Worm (Caenorhabditis elegans): ENCODE measurements around the gene W09D10.5.
A peak's percentile ranks its signal among the peaks of the same experiment; 100 is the strongest.

The W09D10.5 gene

DNA sequence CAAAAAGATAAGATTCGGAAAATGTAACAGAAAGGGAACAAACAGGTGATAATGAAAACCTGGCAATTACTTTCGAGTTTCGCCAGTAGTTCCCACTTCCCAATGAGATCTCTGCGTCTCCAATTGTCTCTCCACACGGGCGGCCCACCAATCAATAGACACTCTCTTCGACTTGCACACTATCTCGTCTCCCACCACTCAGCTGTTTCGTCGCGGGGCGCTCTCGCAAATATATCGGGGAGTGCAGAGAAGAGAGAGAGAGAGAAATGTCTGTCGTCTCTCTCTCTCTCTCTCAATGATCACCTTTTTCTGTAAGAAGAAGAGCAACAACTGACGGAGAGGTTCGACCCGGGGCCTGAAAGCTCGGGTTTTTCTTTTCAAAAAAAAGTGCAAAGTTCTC, 8.8 kb upstream of the W09D10.5 start (continued):
- TF ChIP-seq ceh-82 (tag; optimal IDR thresholded peaks at IDR 0.05): no peak
- peak; percentile 43 for TF ChIP-seq zag-1 (tag; optimal IDR thresholded peaks at IDR 0.05)
- peak; percentile 9 for TF ChIP-seq Y55F3AM.14 (GFP tag; optimal IDR thresholded peaks at IDR 0.05)
- no peak for TF ChIP-seq R02D3.7 (tag; optimal IDR thresholded peaks at IDR 0.05)
- no peak for TF ChIP-seq dmd-4 (tag; optimal IDR thresholded peaks at IDR 0.05)

DNA sequence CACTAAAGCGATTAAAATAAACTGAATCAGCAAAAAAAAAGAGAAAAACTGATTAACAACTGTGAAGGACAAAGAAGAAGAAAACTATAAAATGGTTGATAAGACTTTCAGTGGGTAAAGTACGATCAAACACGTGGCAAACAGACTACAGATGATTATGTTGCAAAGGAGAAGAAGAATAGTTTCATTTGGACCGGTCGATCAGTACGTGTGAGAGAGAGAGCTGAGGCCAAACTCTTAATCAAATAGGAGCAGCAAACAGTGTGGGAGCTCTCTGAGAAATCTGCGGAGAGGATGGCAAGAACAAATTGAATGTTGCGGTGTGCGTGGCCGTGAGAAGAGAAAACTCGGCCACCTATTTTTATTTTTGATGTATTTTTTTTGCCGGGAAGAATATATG, 7.7 kb upstream of the W09D10.5 start:
- TF ChIP-seq C34F6.9 (tag; optimal IDR thresholded peaks at IDR 0.05) (no peak), sma-9 (GFP tag; optimal IDR thresholded peaks at IDR 0.05) (peak; percentile 81), sma-9 (tag; optimal IDR thresholded peaks at IDR 0.05) (no peak), nhr-6 (tag; optimal IDR thresholded peaks at IDR 0.05) (no peak), F13H6.1 (tag; optimal IDR thresholded peaks at IDR 0.05) (peak; percentile 50), fos-1 (tag; optimal IDR thresholded peaks at IDR 0.05) (peak; percentile 61), gmeb-1 (tag; optimal IDR thresholded peaks at IDR 0.05) (peak; percentile 9), unc-55 (GFP tag; optimal IDR thresholded peaks at IDR 0.05) (no peak), nhr-21 (tag; optimal IDR thresholded peaks at IDR 0.05) (no peak), blmp-1 (tag; optimal IDR thresholded peaks at IDR 0.05; ENCODE audit: insufficient read depth) (peak; percentile 55), nhr-12 (tag; optimal IDR thresholded peaks at IDR 0.05) (no peak), nhr-129 (tag; optimal IDR thresholded peaks at IDR 0.05) (peak; percentile 20), skn-1 (tag; optimal IDR thresholded peaks at IDR 0.05) (no peak), mdl-1 (tag; optimal IDR thresholded peaks at IDR 0.05) (no peak), lin-13 (GFP tag; optimal IDR thresholded peaks at IDR 0.05) (peak; percentile 5), elt-1 (tag; optimal IDR thresholded peaks at IDR 0.05) (no peak), aly-2 (tag; optimal IDR thresholded peaks at IDR 0.05) (no peak), crh-2 (tag; optimal IDR thresholded peaks at IDR 0.05) (peak; percentile 94), sma-3 (GFP tag; optimal IDR thresholded peaks at IDR 0.05) (peak; percentile 52), ceh-16 (tag; optimal IDR thresholded peaks at IDR 0.05) (no peak), nhr-25 (tag; optimal IDR thresholded peaks at IDR 0.05) (peak; percentile 58)

DNA sequence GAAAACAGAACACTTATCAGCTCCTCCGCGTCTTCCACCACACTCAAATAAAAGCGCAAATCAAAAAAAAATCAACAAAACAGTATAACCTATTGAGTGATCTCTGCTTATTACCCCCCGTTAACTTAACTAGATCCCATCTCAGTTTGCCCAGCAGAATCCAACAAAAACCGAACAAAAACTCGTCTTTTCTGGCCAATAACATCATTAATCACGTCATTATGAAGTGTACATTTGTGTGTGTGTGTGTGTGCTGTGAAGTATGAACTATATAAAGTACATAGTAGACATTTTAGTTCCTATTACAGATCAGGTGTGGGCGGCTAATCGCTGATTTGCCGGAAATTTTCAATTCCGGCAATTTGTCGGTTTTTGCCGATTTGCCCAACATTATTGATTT, 6.7 kb upstream of the W09D10.5 start:
- no peak for TF ChIP-seq ama-1 (optimal IDR thresholded peaks at IDR 0.05)
- no peak for TF ChIP-seq nhr-11 (tag; optimal IDR thresholded peaks at IDR 0.05)
- no peak for TF ChIP-seq ceh-82 (tag; optimal IDR thresholded peaks at IDR 0.05)
- peak; percentile 30 for TF ChIP-seq sma-9 (GFP tag; optimal IDR thresholded peaks at IDR 0.05)
- TF ChIP-seq sma-9 (tag; optimal IDR thresholded peaks at IDR 0.05): no peak
- no peak for TF ChIP-seq ztf-11 (tag; optimal IDR thresholded peaks at IDR 0.05)
- no peak for TF ChIP-seq lin-39 (tag; optimal IDR thresholded peaks at IDR 0.05)
- TF ChIP-seq crh-2 (tag; optimal IDR thresholded peaks at IDR 0.05): peak; percentile 11
- no peak for TF ChIP-seq ztf-1 (GFP tag; conservative IDR thresholded peaks at IDR 0.05)
- peak; percentile 3 for TF ChIP-seq Y55F3AM.14 (GFP tag; optimal IDR thresholded peaks at IDR 0.05)
- TF ChIP-seq nhr-25 (tag; optimal IDR thresholded peaks at IDR 0.05): peak; percentile 6
- TF ChIP-seq nhr-12 (tag; optimal IDR thresholded peaks at IDR 0.05): no peak
- no peak for TF ChIP-seq nhr-21 (tag; optimal IDR thresholded peaks at IDR 0.05)
- no peak for TF ChIP-seq ztf-4 (tag; optimal IDR thresholded peaks at IDR 0.05)
- TF ChIP-seq mab-5 (tag; optimal IDR thresholded peaks at IDR 0.05): no peak

DNA sequence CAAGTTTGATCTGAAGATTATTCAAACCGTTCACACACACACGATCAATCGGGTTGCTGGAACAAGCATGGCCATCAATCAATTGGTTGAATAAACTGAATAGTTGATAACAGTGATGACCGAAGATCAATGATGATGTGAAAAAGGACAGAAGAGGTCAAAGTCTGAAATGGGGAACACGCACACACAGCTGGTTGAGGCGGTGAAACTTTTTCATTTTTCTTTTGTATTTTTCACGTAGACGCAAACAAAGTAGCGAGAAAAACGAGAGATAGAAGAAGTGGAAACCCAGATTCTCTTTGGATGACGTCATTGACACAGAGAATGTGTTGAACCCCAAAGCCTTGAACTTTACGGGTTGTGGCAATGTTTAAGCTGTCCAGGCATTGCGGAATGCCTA, 6.1 kb upstream of the W09D10.5 start:
- no peak for TF ChIP-seq unc-55 (GFP tag; optimal IDR thresholded peaks at IDR 0.05)
- TF ChIP-seq ztf-4 (tag; optimal IDR thresholded peaks at IDR 0.05): peak; percentile 76
- peak; percentile 94 for TF ChIP-seq nhr-25 (tag; optimal IDR thresholded peaks at IDR 0.05)
- TF ChIP-seq Y55F3AM.14 (GFP tag; optimal IDR thresholded peaks at IDR 0.05): no peak
- peak; percentile 43 for TF ChIP-seq sem-4 (tag; optimal IDR thresholded peaks at IDR 0.05)
- peak; percentile 96 for TF ChIP-seq nhr-21 (tag; optimal IDR thresholded peaks at IDR 0.05)
- TF ChIP-seq ceh-82 (tag; optimal IDR thresholded peaks at IDR 0.05): no peak
- TF ChIP-seq lin-13 (GFP tag; optimal IDR thresholded peaks at IDR 0.05): no peak
- peak; percentile 11 for TF ChIP-seq zag-1 (tag; optimal IDR thresholded peaks at IDR 0.05)
- TF ChIP-seq skn-1 (tag; optimal IDR thresholded peaks at IDR 0.05): no peak
- TF ChIP-seq unc-39 (tag; optimal IDR thresholded peaks at IDR 0.05): no peak
- peak; percentile 20 for TF ChIP-seq nhr-6 (tag; optimal IDR thresholded peaks at IDR 0.05)
- peak; percentile 62 for TF ChIP-seq fos-1 (tag; optimal IDR thresholded peaks at IDR 0.05)
- peak; percentile 89 for TF ChIP-seq blmp-1 (tag; optimal IDR thresholded peaks at IDR 0.05; ENCODE audit: insufficient read depth)
- TF ChIP-seq C34F6.9 (tag; optimal IDR thresholded peaks at IDR 0.05): peak; percentile 46
- peak; percentile 81 for TF ChIP-seq crh-2 (tag; optimal IDR thresholded peaks at IDR 0.05)
- peak; percentile 12 for TF ChIP-seq mab-5 (tag; optimal IDR thresholded peaks at IDR 0.05)
- no peak for TF ChIP-seq elt-1 (tag; optimal IDR thresholded peaks at IDR 0.05)
- TF ChIP-seq sma-9 (GFP tag; optimal IDR thresholded peaks at IDR 0.05): peak; percentile 91
- no peak for TF ChIP-seq sma-9 (tag; optimal IDR thresholded peaks at IDR 0.05)
- TF ChIP-seq lin-39 (tag; optimal IDR thresholded peaks at IDR 0.05): no peak
- TF ChIP-seq snpc-4 (tag; optimal IDR thresholded peaks at IDR 0.05): no peak
- TF ChIP-seq aly-2 (tag; optimal IDR thresholded peaks at IDR 0.05): no peak
- no peak for TF ChIP-seq ZK546.5 (tag; optimal IDR thresholded peaks at IDR 0.05)
- no peak for TF ChIP-seq nhr-10 (tag; optimal IDR thresholded peaks at IDR 0.05)
- TF ChIP-seq gmeb-1 (tag; optimal IDR thresholded peaks at IDR 0.05): peak; percentile 4
- no peak for TF ChIP-seq alr-1 (tag; optimal IDR thresholded peaks at IDR 0.05)
- no peak for TF ChIP-seq peb-1 (tag; optimal IDR thresholded peaks at IDR 0.05)
- TF ChIP-seq lsy-2 (tag; optimal IDR thresholded peaks at IDR 0.05): peak in 1 of 2 experiments; percentile 62
- no peak for TF ChIP-seq R02D3.7 (tag; optimal IDR thresholded peaks at IDR 0.05)
- no peak for TF ChIP-seq nhr-11 (tag; optimal IDR thresholded peaks at IDR 0.05)
- no peak for TF ChIP-seq nhr-77 (tag; optimal IDR thresholded peaks at IDR 0.05)
- peak; percentile 86 for TF ChIP-seq sma-3 (GFP tag; optimal IDR thresholded peaks at IDR 0.05)
- TF ChIP-seq nhr-12 (tag; optimal IDR thresholded peaks at IDR 0.05): no peak
- TF ChIP-seq egl-27 (tag; optimal IDR thresholded peaks at IDR 0.05): peak; percentile 62
- no peak for TF ChIP-seq mdl-1 (tag; optimal IDR thresholded peaks at IDR 0.05)
- TF ChIP-seq elt-3 (tag; optimal IDR thresholded peaks at IDR 0.05): no peak

All from whole organism, L2 larva.